Fruit fly (Drosophila melanogaster): Measurements from ENCODE around the gene CG3117.

The CG3117 gene

dm6 chr2L:2862621-2862962, 15.6 kb upstream of the CG3117 start:
- TF ChIP-seq h (optimal IDR thresholded peaks at IDR 0.05) (no peak), insv (optimal IDR thresholded peaks at IDR 0.05) (no peak), ttk (optimal IDR thresholded peaks at IDR 0.05) (no peak), psq (optimal IDR thresholded peaks at IDR 0.05) (no peak), Sin3A (optimal IDR thresholded peaks at IDR 0.05) (no peak), Myc (optimal IDR thresholded peaks at IDR 0.05) (no peak)

dm6 chr2L:2861885-2862620, 15.0 kb upstream of the CG3117 start:
- TF ChIP-seq Myc (optimal IDR thresholded peaks at IDR 0.05) (no peak), Sin3A (optimal IDR thresholded peaks at IDR 0.05) (no peak), ttk (optimal IDR thresholded peaks at IDR 0.05) (no peak), psq (optimal IDR thresholded peaks at IDR 0.05) (no peak), insv (optimal IDR thresholded peaks at IDR 0.05) (no peak), h (optimal IDR thresholded peaks at IDR 0.05) (no peak)

dm6 chr2L:2861140-2861884, 14.3 kb upstream of the CG3117 start:
- no peak for TF ChIP-seq Myc (optimal IDR thresholded peaks at IDR 0.05)
- no peak for TF ChIP-seq psq (optimal IDR thresholded peaks at IDR 0.05)
- no peak for TF ChIP-seq ttk (optimal IDR thresholded peaks at IDR 0.05)
- TF ChIP-seq insv (optimal IDR thresholded peaks at IDR 0.05): no peak
- no peak for TF ChIP-seq Sin3A (optimal IDR thresholded peaks at IDR 0.05)

dm6 chr2L:2857862-2858734, 11.1 kb upstream of the CG3117 start:
- TF ChIP-seq ttk (optimal IDR thresholded peaks at IDR 0.05): no peak
- TF ChIP-seq Myc (optimal IDR thresholded peaks at IDR 0.05): no peak
- no peak for TF ChIP-seq psq (optimal IDR thresholded peaks at IDR 0.05)
- TF ChIP-seq insv (optimal IDR thresholded peaks at IDR 0.05): no peak
- TF ChIP-seq Sin3A (optimal IDR thresholded peaks at IDR 0.05): no peak
- no peak for TF ChIP-seq h (optimal IDR thresholded peaks at IDR 0.05)

- TF ChIP-seq Sin3A (optimal IDR thresholded peaks at IDR 0.05) (no peak), ttk (optimal IDR thresholded peaks at IDR 0.05) (no peak), insv (optimal IDR thresholded peaks at IDR 0.05) (no peak), h (optimal IDR thresholded peaks at IDR 0.05) (no peak), Myc (optimal IDR thresholded peaks at IDR 0.05) (no peak), psq (optimal IDR thresholded peaks at IDR 0.05) (no peak)
These were observed 10.1 kb upstream of the CG3117 start, which contains the start of gene CG2991 for dm6 chr2L:2856960-2857584. Gene CG2991 (plus strand): TSS chr2L:2857164.

- TF ChIP-seq Myc (optimal IDR thresholded peaks at IDR 0.05) (no peak), ttk (optimal IDR thresholded peaks at IDR 0.05) (no peak), h (optimal IDR thresholded peaks at IDR 0.05) (no peak), psq (optimal IDR thresholded peaks at IDR 0.05) (no peak), insv (optimal IDR thresholded peaks at IDR 0.05) (no peak), Sin3A (optimal IDR thresholded peaks at IDR 0.05) (no peak)
These were observed 9.0 kb upstream of the CG3117 start, which contains the start of the genes CG3104 and RpS21 for dm6 chr2L:2855773-2856615. Gene CG3104 (minus strand): TSS chr2L:2855778. Gene RpS21 (plus strand): TSS chr2L:2856070.

- TF ChIP-seq insv (optimal IDR thresholded peaks at IDR 0.05) (no peak), ttk (optimal IDR thresholded peaks at IDR 0.05) (no peak), psq (optimal IDR thresholded peaks at IDR 0.05) (no peak), Myc (optimal IDR thresholded peaks at IDR 0.05) (no peak), h (optimal IDR thresholded peaks at IDR 0.05) (no peak), Sin3A (optimal IDR thresholded peaks at IDR 0.05) (no peak)
These were observed 8.3 kb upstream of the CG3117 start for dm6 chr2L:2855204-2855768.

dm6 chr2L:2851589-2851988, 4.6 kb upstream of the CG3117 start:
- TF ChIP-seq Myc (optimal IDR thresholded peaks at IDR 0.05): no peak
- TF ChIP-seq h (optimal IDR thresholded peaks at IDR 0.05): no peak
- TF ChIP-seq ttk (optimal IDR thresholded peaks at IDR 0.05): no peak
- no peak for TF ChIP-seq psq (optimal IDR thresholded peaks at IDR 0.05)
- no peak for TF ChIP-seq Sin3A (optimal IDR thresholded peaks at IDR 0.05)
- no peak for TF ChIP-seq insv (optimal IDR thresholded peaks at IDR 0.05)

dm6 chr2L:2845634-2846033, 1.4 kb downstream of the CG3117 start, which contains the start of gene CG18557:
Gene CG18557 (minus strand): TSS chr2L:2845734.
- TF ChIP-seq ttk (optimal IDR thresholded peaks at IDR 0.05) (no peak), insv (optimal IDR thresholded peaks at IDR 0.05) (no peak), Sin3A (optimal IDR thresholded peaks at IDR 0.05) (no peak), h (optimal IDR thresholded peaks at IDR 0.05) (no peak), Myc (optimal IDR thresholded peaks at IDR 0.05) (no peak), psq (optimal IDR thresholded peaks at IDR 0.05) (no peak)

- no peak for TF ChIP-seq ttk (optimal IDR thresholded peaks at IDR 0.05)
- no peak for TF ChIP-seq insv (optimal IDR thresholded peaks at IDR 0.05)
- no peak for TF ChIP-seq psq (optimal IDR thresholded peaks at IDR 0.05)
- no peak for TF ChIP-seq Myc (optimal IDR thresholded peaks at IDR 0.05)
These were observed 2.6 kb downstream of the CG3117 start, which contains the start of gene CG18558 for dm6 chr2L:2844413-2844812. Gene CG18558 (minus strand): TSS chr2L:2844513.
